Worm (Caenorhabditis elegans) whole organism, young adult: Measurements from ENCODE around the gene nipi-4.
A peak's percentile ranks its signal among the peaks of the same experiment; 100 is the strongest.

Experiments
- F10E7.11 ChIP-seq: sonication (generic microtip); optimal IDR thresholded peaks from 2 replicates; lab custom pipeline; 2017; ENCODE audit warnings: mild to moderate bottlenecking, missing genetic modification characterization, moderate library complexity, missing compliant biosample characterization
- F49E8.2 ChIP-seq: sonication (generic microtip); optimal IDR thresholded peaks from 3 replicates; lab custom pipeline; 2017; ENCODE audit warnings: missing genetic modification characterization, mild to moderate bottlenecking, missing compliant biosample characterization, antibody characterized with exemption, moderate library complexity; ENCODE audit not compliant: insufficient read depth
- F57C9.4 ChIP-seq: sonication (generic microtip); optimal IDR thresholded peaks from 2 replicates; lab custom pipeline; 2017; ENCODE audit warnings: mild to moderate bottlenecking, missing genetic modification characterization, missing compliant biosample characterization
- Y53F4B.3 ChIP-seq: fragments of 200-800 bp; sonication (Bioruptor generic); IDR thresholded peaks from 2 replicates; pipeline ENCODE4 v1.3.6; 2022; ENCODE audit warnings: missing genetic modification reagents, missing genetic modification characterization, missing compliant biosample characterization
- Y56A3A.18 ChIP-seq: fragments of 200-800 bp; sonication (Bioruptor generic); IDR thresholded peaks from 2 replicates; pipeline ENCODE4 v1.3.6; 2022; ENCODE audit warnings: missing genetic modification reagents, missing genetic modification characterization, missing compliant biosample characterization
- aptf-3 ChIP-seq: fragments of 200-800 bp; sonication (Bioruptor generic); IDR thresholded peaks from 2 replicates; pipeline ENCODE4 v1.3.6; 2022; ENCODE audit warnings: missing genetic modification characterization, missing compliant biosample characterization
- atf-7 ChIP-seq: sonication (generic microtip); optimal IDR thresholded peaks from 2 replicates; lab custom pipeline; 2017; ENCODE audit warnings: mild to moderate bottlenecking, missing genetic modification characterization, missing compliant biosample characterization
- attf-3 ChIP-seq: fragments of 200-800 bp; sonication (Bioruptor generic); conservative IDR thresholded peaks from 2 replicates; pipeline ENCODE4 v1.3.6; 2022; ENCODE audit warnings: missing genetic modification reagents, missing genetic modification characterization, missing compliant biosample characterization
- attf-5 ChIP-seq: fragments of 200-800 bp; sonication (Bioruptor generic); optimal IDR thresholded peaks from 2 replicates; lab custom pipeline; 2018; ENCODE audit warnings: mild to moderate bottlenecking, missing genetic modification characterization, missing compliant biosample characterization
- attf-6 ChIP-seq: fragments of 200-800 bp; sonication (Bioruptor generic); IDR thresholded peaks from 2 replicates; pipeline ENCODE4 v1.3.6; 2022; ENCODE audit warnings: missing genetic modification reagents, missing genetic modification characterization, missing compliant biosample characterization
- cebp-1 ChIP-seq, 2 experiments: fragments of 200-800 bp in 1 of 2; sonication (Bioruptor generic) in 1 of 2; sonication (generic microtip) in 1 of 2; IDR thresholded peaks in 1 of 2; optimal IDR thresholded peaks in 1 of 2; 2 replicates each; pipeline versions ENCODE4 v1.3.6 to Lab custom; 2017 to 2022; ENCODE audit warnings: missing compliant biosample characterization in 2 of 2, missing genetic modification characterization in 2 of 2, mild to moderate bottlenecking in 1 of 2, missing genetic modification reagents in 1 of 2, moderate library complexity in 1 of 2
- ceh-100 ChIP-seq: fragments of 200-800 bp; sonication (Bioruptor generic); IDR thresholded peaks from 2 replicates; pipeline ENCODE4 v1.3.6; 2022; ENCODE audit warnings: missing genetic modification reagents, missing genetic modification characterization, missing compliant biosample characterization
- ceh-27 ChIP-seq: fragments of 200-800 bp; sonication (Bioruptor generic); optimal IDR thresholded peaks from 2 replicates; lab custom pipeline; 2018; ENCODE audit warnings: mild to moderate bottlenecking, missing genetic modification characterization, moderate library complexity, missing compliant biosample characterization
- dox-1 ChIP-seq: fragments of 200-800 bp; sonication (Bioruptor generic); IDR thresholded peaks from 2 replicates; pipeline ENCODE4 v1.3.6; 2022; ENCODE audit warnings: missing genetic modification reagents, missing genetic modification characterization, missing compliant biosample characterization
- egl-18 ChIP-seq: fragments of 200-800 bp; sonication (Bioruptor generic); IDR thresholded peaks from 2 replicates; pipeline ENCODE4 v1.3.6; 2022; ENCODE audit warnings: missing genetic modification reagents, missing genetic modification characterization, missing compliant biosample characterization
- egrh-3 ChIP-seq: fragments of 200-800 bp; sonication (Bioruptor generic); IDR thresholded peaks from 2 replicates; pipeline ENCODE4 v1.3.6; 2022; ENCODE audit warnings: missing genetic modification reagents, missing genetic modification characterization, missing compliant biosample characterization
- ekl-4 ChIP-seq: fragments of 200-800 bp; sonication (Bioruptor generic); IDR thresholded peaks from 2 replicates; pipeline ENCODE4 v1.3.6; 2022; ENCODE audit warnings: missing genetic modification reagents, missing genetic modification characterization, missing compliant biosample characterization
- fkh-3 ChIP-seq: sonication (generic microtip); optimal IDR thresholded peaks from 2 replicates; lab custom pipeline; 2016; ENCODE audit warnings: mild to moderate bottlenecking, missing genetic modification characterization, missing compliant biosample characterization
- hlh-26 ChIP-seq: fragments of 200-800 bp; sonication (Bioruptor generic); conservative IDR thresholded peaks from 2 replicates; pipeline ENCODE4 v1.3.6; 2022; ENCODE audit warnings: missing genetic modification reagents, missing genetic modification characterization, missing compliant biosample characterization
- hmg-1.2 ChIP-seq: fragments of 200-800 bp; sonication (Bioruptor generic); IDR thresholded peaks from 2 replicates; pipeline ENCODE4 v1.3.6; 2022; ENCODE audit warnings: missing genetic modification reagents, missing genetic modification characterization, missing compliant biosample characterization
- hsf-1 ChIP-seq: fragments of 200-800 bp; sonication (Bioruptor generic); IDR thresholded peaks from 2 replicates; pipeline ENCODE4 v1.3.6; 2022; ENCODE audit warnings: missing genetic modification reagents, missing genetic modification characterization, missing compliant biosample characterization
- lin-35 ChIP-seq, 3 experiments: fragments of 150-350 bp in 2 of 3; sonication (generic microtip) in 1 of 3; optimal IDR thresholded peaks; 2 replicates each; lab custom pipeline; 2014 to 2018; ENCODE audit warnings: missing biosample characterization in 3 of 3, missing genetic modification characterization in 3 of 3, missing genetic modification reagents in 3 of 3
- lin-40 ChIP-seq: sonication (generic microtip); optimal IDR thresholded peaks from 2 replicates; lab custom pipeline; 2016; ENCODE audit warnings: missing genetic modification characterization, mild to moderate bottlenecking, missing compliant biosample characterization, missing genotype, missing genetic modification reagents
- madf-10 ChIP-seq: sonication (generic microtip); optimal IDR thresholded peaks from 2 replicates; lab custom pipeline; 2016; ENCODE audit warnings: mild to moderate bottlenecking, missing genetic modification characterization, missing compliant biosample characterization
- madf-6 ChIP-seq: fragments of 200-800 bp; sonication (Bioruptor generic); IDR thresholded peaks from 2 replicates; pipeline ENCODE4 v1.3.6; 2022; ENCODE audit warnings: missing genetic modification reagents, missing genetic modification characterization, missing compliant biosample characterization
- mcd-1 ChIP-seq: fragments of 200-800 bp; sonication (Bioruptor generic); IDR thresholded peaks from 2 replicates; pipeline ENCODE4 v1.3.6; 2022; ENCODE audit warnings: missing genetic modification reagents, missing genetic modification characterization, missing compliant biosample characterization
- mel-28 ChIP-seq: sonication (generic microtip); optimal IDR thresholded peaks from 2 replicates; lab custom pipeline; 2016; ENCODE audit warnings: borderline replicate concordance, mild to moderate bottlenecking, missing genetic modification characterization, missing compliant biosample characterization
- nhr-80 ChIP-seq: sonication (generic microtip); optimal IDR thresholded peaks from 2 replicates; lab custom pipeline; 2016; ENCODE audit warnings: missing genetic modification characterization, missing compliant biosample characterization
- nhr-90 ChIP-seq: sonication (generic microtip); optimal IDR thresholded peaks from 2 replicates; lab custom pipeline; 2016; ENCODE audit warnings: missing genotype, mild to moderate bottlenecking, missing genetic modification characterization, missing compliant biosample characterization
- pbrm-1 ChIP-seq: fragments of 200-800 bp; sonication (Bioruptor generic); IDR thresholded peaks from 2 replicates; pipeline ENCODE4 v1.3.6; 2022; ENCODE audit warnings: missing genetic modification reagents, missing genetic modification characterization, missing compliant biosample characterization
- rpc-1 ChIP-seq, 2 experiments: fragments of 150-350 bp in 1 of 2; sonication (generic microtip) in 1 of 2; optimal IDR thresholded peaks; 2 replicates each; lab custom pipeline; 2014 to 2018; ENCODE audit warnings: missing biosample characterization in 1 of 2, missing genetic modification characterization in 1 of 2, missing genetic modification reagents in 1 of 2, missing genotype in 1 of 2
- snpc-4 ChIP-seq, 5 experiments: fragments of 150-350 bp in 1 of 5; sonication (generic microtip) in 4 of 5; optimal IDR thresholded peaks; 2 replicates each; lab custom pipeline; 2014 to 2018; ENCODE audit warnings: missing genetic modification characterization in 5 of 5, missing biosample characterization in 3 of 5, antibody characterized with exemption in 2 of 5, mild to moderate bottlenecking in 2 of 5, missing compliant biosample characterization in 2 of 5, missing genotype in 2 of 5, moderate library complexity in 2 of 5, missing genetic modification reagents in 1 of 5
- sptf-2 ChIP-seq: fragments of 200-800 bp; sonication (Bioruptor generic); optimal IDR thresholded peaks from 2 replicates; lab custom pipeline; 2018; ENCODE audit warnings: mild to moderate bottlenecking, missing genetic modification characterization, missing compliant biosample characterization
- tbp1 ChIP-seq: fragments of 200-800 bp; sonication (Bioruptor generic); optimal IDR thresholded peaks from 2 replicates; lab custom pipeline; 2018; ENCODE audit warnings: mild to moderate bottlenecking, missing genetic modification characterization, missing compliant biosample characterization
- zfh-2 ChIP-seq: fragments of 200-800 bp; sonication (Bioruptor generic); conservative IDR thresholded peaks from 2 replicates; pipeline ENCODE4 v1.3.6; 2022; ENCODE audit warnings: missing genetic modification reagents, missing genetic modification characterization, missing compliant biosample characterization
- ztf-25 ChIP-seq: fragments of 200-800 bp; sonication (Bioruptor generic); IDR thresholded peaks from 2 replicates; pipeline ENCODE4 v1.3.6; 2022; ENCODE audit warnings: missing genetic modification reagents, missing genetic modification characterization, missing compliant biosample characterization
- ztf-6 ChIP-seq: fragments of 200-800 bp; sonication (Bioruptor generic); IDR thresholded peaks from 2 replicates; pipeline ENCODE4 v1.3.6; 2022; ENCODE audit warnings: missing genetic modification reagents, missing genetic modification characterization, missing compliant biosample characterization

The nipi-4 gene

DNA sequence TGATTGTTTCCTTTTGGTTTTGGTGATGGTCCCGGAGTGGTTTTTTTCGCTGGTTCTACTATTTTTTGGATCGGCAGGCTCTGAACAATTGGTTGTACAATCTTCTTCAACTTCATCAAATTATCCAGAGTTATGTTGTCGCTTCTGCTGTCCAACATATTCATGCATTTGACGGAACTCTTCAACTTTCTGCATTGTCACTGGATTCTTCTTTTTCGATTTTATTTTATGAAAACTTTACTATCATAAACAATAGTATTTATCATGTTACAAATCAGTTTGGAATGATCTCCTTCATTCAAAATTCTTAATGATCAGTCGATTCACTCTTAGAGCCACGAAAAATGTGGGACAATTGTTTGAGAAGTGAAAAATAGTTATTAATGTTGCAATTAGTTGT lies 18.5 kb downstream of the nipi-4 start:
- TF ChIP-seq Y56A3A.18, result no peak
- TF ChIP-seq F49E8.2 (tag; lab: Kevin White, UChicago), result peak; percentile 73
- TF ChIP-seq Y53F4B.3, result no peak
- peak; percentile 29; the same call in 1 of the 2 replicates for TF ChIP-seq madf-6 (GFP tag; lab: Robert Waterston, UW)
- TF ChIP-seq hsf-1 (GFP tag; lab: Robert Waterston, UW), result peak; percentile 84
- 0 out of 2 replicates have a peak, but pooled peaks have one; percentile 56 for TF ChIP-seq ekl-4
- no peak for TF ChIP-seq ztf-6 (GFP tag; lab: Robert Waterston, UW)
- TF ChIP-seq attf-6 (GFP tag; lab: Robert Waterston, UW), result peak; percentile 38; the same call in 1 of the 2 replicates
- TF ChIP-seq egl-18 (GFP tag; lab: Robert Waterston, UW), result no peak

DNA sequence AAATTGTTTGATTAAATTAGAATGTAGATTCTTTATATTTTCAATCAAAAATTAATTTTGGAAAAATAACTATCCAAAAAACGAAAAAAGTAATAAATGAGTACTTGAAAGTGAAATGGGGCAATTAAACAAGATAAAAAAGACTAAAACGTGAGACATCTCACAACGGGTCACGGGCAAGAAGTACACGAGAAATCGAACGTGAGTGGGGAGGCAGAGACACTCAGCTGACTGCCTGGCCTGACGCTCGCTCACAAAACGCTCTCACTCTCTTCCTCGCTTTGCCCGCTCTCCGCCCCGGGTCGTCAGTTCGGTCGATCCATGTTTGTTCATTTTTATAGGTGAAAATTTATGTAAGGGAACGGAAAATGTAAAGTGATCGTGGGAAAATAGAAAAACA lies 22.4 kb downstream of the nipi-4 start:
- TF ChIP-seq sptf-2, result no peak
- peak; percentile 90 for TF ChIP-seq zfh-2 (GFP tag; lab: Robert Waterston, UW)
- peak; percentile 30; the same call in 1 of the 2 replicates for TF ChIP-seq hmg-1.2 (GFP tag; lab: Robert Waterston, UW)
- no peak for TF ChIP-seq F57C9.4
- peak; percentile 10 for TF ChIP-seq mel-28 (tag; lab: Kevin White, UChicago)
- no peak for TF ChIP-seq cebp-1 (GFP tag; IDR thresholded peaks at IDR 0.05; lab: Robert Waterston, UW)
- peak; percentile 65 for TF ChIP-seq cebp-1 (tag; optimal IDR thresholded peaks at IDR 0.05; lab: Kevin White, UChicago)
- TF ChIP-seq ceh-27, result peak; percentile 33
- no peak for TF ChIP-seq aptf-3 (GFP tag; lab: Robert Waterston, UW)
- no peak for TF ChIP-seq snpc-4 (GFP tag; optimal IDR thresholded peaks at IDR 0.05; lab: Kevin White, UChicago)
- peak in 1 of 4 experiments; percentile 8 for TF ChIP-seq snpc-4 (tag; optimal IDR thresholded peaks at IDR 0.05; lab: Kevin White, UChicago)
- TF ChIP-seq pbrm-1 (GFP tag; lab: Robert Waterston, UW), result no peak
- peak; percentile 24; the same call in 1 of the 2 replicates for TF ChIP-seq mcd-1 (GFP tag; lab: Robert Waterston, UW)
- TF ChIP-seq ceh-100 (GFP tag; lab: Robert Waterston, UW), result no peak
- TF ChIP-seq dox-1 (GFP tag; lab: Robert Waterston, UW), result peak; percentile 50; the same call in 1 of the 2 replicates
- TF ChIP-seq atf-7, result peak; percentile 2
- TF ChIP-seq egrh-3 (GFP tag; lab: Robert Waterston, UW), result peak; percentile 57; the same call in 1 of the 2 replicates
- TF ChIP-seq attf-5, result peak; percentile 19
- TF ChIP-seq nhr-80 (tag; lab: Kevin White, UChicago), result peak; percentile 49
- TF ChIP-seq F49E8.2 (tag; lab: Kevin White, UChicago), result no peak
- peak; percentile 10 for TF ChIP-seq lin-40 (tag; lab: Kevin White, UChicago)
- TF ChIP-seq attf-3, result no peak

DNA sequence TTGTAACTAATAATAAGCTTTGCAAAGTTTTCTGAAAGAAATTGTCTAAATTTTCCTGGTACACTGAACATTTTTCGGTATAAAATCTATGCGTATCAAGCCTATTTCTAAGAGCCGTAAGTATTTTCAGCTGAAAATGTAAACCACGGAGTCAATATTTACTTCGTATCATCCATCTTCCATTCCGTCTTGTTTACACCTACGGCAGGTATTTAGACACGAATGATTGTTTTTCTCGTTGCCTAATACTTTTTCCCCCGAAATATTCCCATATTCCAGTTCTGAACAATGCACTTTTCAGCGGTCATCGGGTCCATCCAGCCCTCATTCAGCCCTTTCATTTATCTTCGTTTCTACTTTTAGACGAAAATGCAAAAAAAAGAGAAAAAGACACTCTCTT lies 22.9 kb downstream of the nipi-4 start:
- TF ChIP-seq egrh-3 (GFP tag; lab: Robert Waterston, UW) (no peak), fkh-3 (no peak), hlh-26 (no peak), lin-35 (GFP tag; optimal IDR thresholded peaks at IDR 0.05; lab: Kevin White, UChicago) (no peak), madf-10 (no peak), rpc-1 (optimal IDR thresholded peaks at IDR 0.05; lab: Kevin White, UChicago) (no peak), rpc-1 (tag; optimal IDR thresholded peaks at IDR 0.05; lab: Kevin White, UChicago) (no peak), F10E7.11 (tag; lab: Kevin White, UChicago) (no peak), snpc-4 (GFP tag; optimal IDR thresholded peaks at IDR 0.05; lab: Kevin White, UChicago) (no peak), snpc-4 (tag; optimal IDR thresholded peaks at IDR 0.05; lab: Kevin White, UChicago) (no peak), nhr-90 (tag; lab: Kevin White, UChicago) (no peak), tbp1 (GFP tag; lab: Kevin White, UChicago) (no peak), ztf-25 (GFP tag; lab: Robert Waterston, UW) (no peak)
